Worm (Caenorhabditis elegans): ENCODE results near the gene Y53G8AR.6.
"Not testable (repeated sequence)": the region's sequence is repeated elsewhere in the genome, so short reads cannot be mapped to it uniquely, and the experiment has no call there.

Y53G8AR.6 gene

DNA sequence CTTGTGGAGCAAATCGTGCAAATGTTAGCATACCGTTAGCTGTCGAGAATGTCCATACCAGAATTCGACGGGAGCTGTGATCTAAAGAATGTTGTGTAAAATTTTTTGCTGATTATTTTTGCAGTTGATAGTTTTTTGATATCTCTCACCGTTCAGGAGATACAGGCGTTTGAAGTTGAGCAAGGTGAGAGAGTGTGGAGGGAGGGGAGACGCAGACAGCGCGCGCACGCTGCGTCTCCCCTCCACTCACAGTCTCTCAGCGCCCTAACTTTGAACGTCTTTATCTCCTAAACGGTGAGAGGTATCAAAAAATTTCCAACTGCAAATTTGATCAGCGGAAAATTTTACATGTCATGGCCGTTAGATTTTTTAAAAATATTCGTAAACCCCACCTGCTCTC is 39.5 kb upstream of the Y53G8AR.6 start:
- TF ChIP-seq elt-3 (tag; optimal IDR thresholded peaks at IDR 0.05) = no peak
- no peak for TF ChIP-seq ham-2 (GFP tag; optimal IDR thresholded peaks at IDR 0.05)
- no peak for TF ChIP-seq sem-2 (GFP tag; optimal IDR thresholded peaks at IDR 0.05)
- TF ChIP-seq drap-1 (GFP tag; optimal IDR thresholded peaks at IDR 0.05) = no peak
- no peak for TF ChIP-seq nhr-12 (tag; optimal IDR thresholded peaks at IDR 0.05)
- TF ChIP-seq ces-1 (GFP tag; optimal IDR thresholded peaks at IDR 0.05) = no peak
- TF ChIP-seq zip-8 (tag; optimal IDR thresholded peaks at IDR 0.05) = no peak
- no peak for TF ChIP-seq nhr-2 (tag; optimal IDR thresholded peaks at IDR 0.05)
- TF ChIP-seq ztf-11 (tag; optimal IDR thresholded peaks at IDR 0.05) = no peak

DNA sequence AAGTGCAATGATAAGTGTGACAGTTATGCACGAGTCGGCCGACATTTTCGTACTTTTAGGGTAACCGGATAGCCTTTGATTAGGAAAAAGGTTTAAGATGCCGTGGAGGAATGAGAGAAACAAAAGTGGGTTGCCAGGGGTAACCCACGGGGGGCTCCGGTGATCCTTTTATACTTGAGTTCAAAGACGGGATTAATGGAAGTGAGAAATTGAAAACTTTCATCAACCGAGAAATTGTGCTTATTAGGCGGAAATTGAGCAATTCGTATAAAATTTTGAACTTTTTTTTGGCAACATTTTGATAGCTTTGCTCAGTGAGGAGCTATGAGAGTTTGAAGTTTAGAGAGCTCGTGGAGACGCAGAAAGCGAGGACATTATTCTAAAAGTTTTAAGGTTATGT is 39.0 kb upstream of the Y53G8AR.6 start, which contains the start of gene Y53G8AM.4:
Gene Y53G8AM.4 (minus strand): TSS at position 101 of the 400 bp plus-strand sequence.
- TF ChIP-seq snpc-4 (tag; optimal IDR thresholded peaks at IDR 0.05) (no peak), unc-120 (tag; optimal IDR thresholded peaks at IDR 0.05; ENCODE audit: poor library complexity, severe bottlenecking) (no peak), ces-1 (GFP tag; optimal IDR thresholded peaks at IDR 0.05) (no peak), ceh-43 (GFP tag; optimal IDR thresholded peaks at IDR 0.05) (no peak), nhr-28 (tag; optimal IDR thresholded peaks at IDR 0.05) (no peak), nhr-76 (tag; optimal IDR thresholded peaks at IDR 0.05) (no peak), flh-1 (GFP tag; optimal IDR thresholded peaks at IDR 0.05) (no peak), elt-1 (tag; optimal IDR thresholded peaks at IDR 0.05; ENCODE audit: borderline replicate concordance, insufficient read depth) (no peak), ceh-83 (GFP tag; optimal IDR thresholded peaks at IDR 0.05) (no peak), hlh-1 (tag; optimal IDR thresholded peaks at IDR 0.05) (no peak), sptf-1 (tag; optimal IDR thresholded peaks at IDR 0.05) (no peak), elt-3 (tag; optimal IDR thresholded peaks at IDR 0.05) (no peak), tbx-8 (GFP tag; optimal IDR thresholded peaks at IDR 0.05) (no peak), M03D4.4 (tag; optimal IDR thresholded peaks at IDR 0.05) (no peak), sem-2 (GFP tag; optimal IDR thresholded peaks at IDR 0.05) (no peak)

- TF ChIP-seq drap-1 (GFP tag; optimal IDR thresholded peaks at IDR 0.05) = no peak
- no peak for TF ChIP-seq unc-62 (GFP tag; optimal IDR thresholded peaks at IDR 0.05)
- TF ChIP-seq nhr-76 (tag; optimal IDR thresholded peaks at IDR 0.05) = no peak
- TF ChIP-seq ztf-11 (tag; optimal IDR thresholded peaks at IDR 0.05) = no peak
- TF ChIP-seq cnd-1 (tag; optimal IDR thresholded peaks at IDR 0.05) = no peak
- no peak for TF ChIP-seq ceh-39 (tag; optimal IDR thresholded peaks at IDR 0.05)
- no peak for TF ChIP-seq lsy-2 (tag; optimal IDR thresholded peaks at IDR 0.05)
Measured at ce11 chrIII:3258306-3258705, 36.2 kb upstream of the Y53G8AR.6 start, which contains the start of gene nspg-7.2. nspg-7.2 (minus strand) TSS chrIII:3258406.

DNA sequence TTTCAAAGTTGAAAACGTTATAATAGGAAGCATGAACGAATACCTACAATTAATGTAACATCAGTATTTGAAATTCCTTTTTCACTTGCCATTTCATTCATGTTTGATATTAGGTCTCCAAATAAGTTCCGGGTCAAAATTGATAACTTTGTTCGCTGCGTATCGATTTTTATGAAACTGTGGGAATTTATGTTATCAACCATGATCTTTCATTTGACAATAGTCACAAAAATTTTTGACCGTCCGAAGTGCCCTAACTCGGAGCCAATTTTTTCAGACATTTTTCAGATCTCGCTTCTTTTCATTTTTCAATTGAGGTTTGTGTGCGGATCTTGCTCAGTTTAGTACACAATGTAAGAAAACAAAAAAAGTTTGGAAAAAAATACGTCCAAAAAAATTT is 34.9 kb upstream of the Y53G8AR.6 start, which contains the start of gene Y53G8AM.6:
Gene Y53G8AM.6 (minus strand): TSS at position 101 of the 400 bp plus-strand sequence.
- not testable (repeated sequence) for TF ChIP-seq snpc-4, nhr-2, nhr-237 (tag; optimal IDR thresholded peaks at IDR 0.05)

DNA sequence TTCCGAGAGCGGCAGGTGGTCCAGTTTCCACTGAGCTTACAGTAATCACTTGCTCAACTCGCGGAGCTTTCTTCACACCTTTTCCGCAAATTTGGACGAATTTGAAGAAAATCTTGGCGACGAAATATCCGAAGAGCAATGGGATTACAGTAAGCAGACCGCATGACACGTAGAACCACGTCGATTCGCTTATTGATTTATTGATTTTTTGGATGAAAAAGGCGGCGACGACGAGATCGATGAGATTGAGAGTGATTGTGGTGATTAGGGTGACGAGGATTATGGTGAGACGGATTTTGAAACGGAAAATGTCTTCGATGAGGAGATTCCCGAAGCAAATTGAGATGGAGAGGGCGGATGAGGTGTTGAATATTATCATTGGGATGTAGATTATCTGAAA is 30.8 kb upstream of the Y53G8AR.6 start:
- TF ChIP-seq nhr-28 (tag; optimal IDR thresholded peaks at IDR 0.05) (no peak), unc-62 (GFP tag; optimal IDR thresholded peaks at IDR 0.05) (no peak), ceh-83 (GFP tag; optimal IDR thresholded peaks at IDR 0.05) (no peak), nhr-76 (tag; optimal IDR thresholded peaks at IDR 0.05) (no peak), M03D4.4 (tag; optimal IDR thresholded peaks at IDR 0.05) (no peak), ztf-11 (tag; optimal IDR thresholded peaks at IDR 0.05) (no peak), elt-3 (tag; optimal IDR thresholded peaks at IDR 0.05) (no peak), hlh-1 (tag; optimal IDR thresholded peaks at IDR 0.05) (no peak), drap-1 (GFP tag; optimal IDR thresholded peaks at IDR 0.05) (no peak), lsy-2 (tag; optimal IDR thresholded peaks at IDR 0.05) (no peak), sptf-1 (tag; optimal IDR thresholded peaks at IDR 0.05) (no peak), nhr-2 (tag; optimal IDR thresholded peaks at IDR 0.05) (no peak), mep-1 (tag; optimal IDR thresholded peaks at IDR 0.05) (no peak), bed-3 (GFP tag; optimal IDR thresholded peaks at IDR 0.05) (no peak), pha-4 (tag; optimal IDR thresholded peaks at IDR 0.05) (no peak), nhr-237 (tag; optimal IDR thresholded peaks at IDR 0.05) (no peak), flh-1 (GFP tag; optimal IDR thresholded peaks at IDR 0.05) (no peak), ham-2 (GFP tag; optimal IDR thresholded peaks at IDR 0.05) (no peak)

- no peak for TF ChIP-seq tbx-8 (GFP tag; optimal IDR thresholded peaks at IDR 0.05)
- TF ChIP-seq nhr-76 (tag; optimal IDR thresholded peaks at IDR 0.05) = no peak
- no peak for TF ChIP-seq sptf-1 (tag; optimal IDR thresholded peaks at IDR 0.05)
- no peak for TF ChIP-seq lin-32 (GFP tag; optimal IDR thresholded peaks at IDR 0.05)
- no peak for TF ChIP-seq bed-3 (GFP tag; optimal IDR thresholded peaks at IDR 0.05)
- no peak for TF ChIP-seq nhr-28 (tag; optimal IDR thresholded peaks at IDR 0.05)
- TF ChIP-seq snpc-4 (tag; optimal IDR thresholded peaks at IDR 0.05) = no peak
- no peak for TF ChIP-seq ztf-11 (tag; optimal IDR thresholded peaks at IDR 0.05)
- no peak for TF ChIP-seq elt-1 (tag; optimal IDR thresholded peaks at IDR 0.05; ENCODE audit: borderline replicate concordance, insufficient read depth)
- no peak for TF ChIP-seq flh-1 (GFP tag; optimal IDR thresholded peaks at IDR 0.05)
- no peak for TF ChIP-seq mab-5 (tag; optimal IDR thresholded peaks at IDR 0.05)
- TF ChIP-seq ceh-39 (tag; optimal IDR thresholded peaks at IDR 0.05) = no peak
- no peak for TF ChIP-seq nhr-12 (tag; optimal IDR thresholded peaks at IDR 0.05)
- no peak for TF ChIP-seq hlh-1 (tag; optimal IDR thresholded peaks at IDR 0.05)
Measured at ce11 chrIII:3266602-3267001, 27.9 kb upstream of the Y53G8AR.6 start, which contains the start of gene Y53G8AM.7. Y53G8AM.7 (minus strand) TSS chrIII:3266702.

Measured in whole organism, mixed stage, embryonic.